Worm (Caenorhabditis elegans): ENCODE measurements around the gene F14D7.18.

DNA sequence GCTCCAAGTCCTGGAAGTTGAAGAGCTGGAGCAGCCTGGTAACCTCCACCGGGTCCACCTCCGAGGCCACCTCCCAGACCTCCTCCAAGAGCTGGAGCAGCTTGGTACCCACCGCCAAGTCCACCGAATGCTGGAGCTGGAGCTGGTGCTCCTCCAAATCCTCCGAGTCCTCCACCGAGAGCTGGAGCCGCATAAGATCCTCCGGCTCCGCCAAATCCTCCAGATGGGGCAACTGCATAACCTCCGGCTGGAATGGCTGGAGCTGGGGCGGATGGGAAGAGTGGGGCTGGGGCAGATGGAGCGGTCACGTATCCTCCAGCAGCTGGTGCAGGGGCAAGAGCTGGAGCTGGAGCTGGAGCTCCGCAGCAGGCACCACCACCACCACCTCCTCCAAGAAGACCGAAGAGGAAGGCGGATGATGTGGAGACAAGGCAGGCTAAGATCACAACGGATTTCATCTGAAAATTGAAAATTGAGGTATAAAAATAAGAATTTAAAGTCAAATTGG lies 49.8 kb downstream of the F14D7.18 start, which contains the start of gene K02E11.10:
- TF ChIP-seq ham-2 (GFP tag; optimal IDR thresholded peaks at IDR 0.05) (no peak), elt-1 (tag; optimal IDR thresholded peaks at IDR 0.05; ENCODE audit: borderline replicate concordance, insufficient read depth) (no peak), nhr-237 (tag; optimal IDR thresholded peaks at IDR 0.05) (no peak), lin-32 (GFP tag; optimal IDR thresholded peaks at IDR 0.05) (no peak), unc-39 (tag; optimal IDR thresholded peaks at IDR 0.05) (no peak), mab-5 (tag; optimal IDR thresholded peaks at IDR 0.05) (no peak), lsy-2 (tag; optimal IDR thresholded peaks at IDR 0.05) (no peak), snpc-4 (tag; optimal IDR thresholded peaks at IDR 0.05) (no peak)

All from whole organism, mixed stage, embryonic.